Worm (Caenorhabditis elegans) whole organism, L1 larva: ENCODE data around the gene ubc-21.

Source experiments
- C34B4.2 ChIP-seq: sonication (generic microtip); optimal IDR thresholded peaks from 2 replicates; lab custom pipeline; 2017; ENCODE audit warnings: mild to moderate bottlenecking, missing genetic modification characterization, missing compliant biosample characterization
- aha-1 ChIP-seq: fragments of 150-350 bp; optimal IDR thresholded peaks from 2 replicates; lab custom pipeline; 2014; ENCODE audit warnings: missing biosample characterization, missing genetic modification characterization
- ama-1 ChIP-seq: fragments of 150-350 bp; optimal IDR thresholded peaks from 2 replicates; lab custom pipeline; 2014
- ceh-63 ChIP-seq: fragments of 200-800 bp; sonication (Bioruptor generic); optimal IDR thresholded peaks from 2 replicates; lab custom pipeline; 2018; ENCODE audit warnings: mild to moderate bottlenecking, missing genetic modification characterization, missing compliant biosample characterization
- ceh-82 ChIP-seq, 3 experiments: fragments of 150-350 bp in 1 of 3; sonication (generic microtip) in 2 of 3; optimal IDR thresholded peaks; 2 replicates each; lab custom pipeline; 2014 to 2017; ENCODE audit warnings: missing biosample characterization in 3 of 3, missing genetic modification characterization in 3 of 3
- fos-1 ChIP-seq: fragments of 150-350 bp; optimal IDR thresholded peaks from 2 replicates; lab custom pipeline; 2014; ENCODE audit warnings: missing biosample characterization, missing genetic modification characterization
- lin-15B ChIP-seq: fragments of 150-350 bp; sonication (generic microtip); optimal IDR thresholded peaks from 3 replicates; lab custom pipeline; 2014; ENCODE audit warnings: missing biosample characterization, missing genetic modification characterization
- mab-9 ChIP-seq: fragments of 200-800 bp; sonication (Bioruptor generic); IDR thresholded peaks from 2 replicates; pipeline ENCODE4 v1.3.6; 2022; ENCODE audit warnings: missing genetic modification reagents, missing genetic modification characterization, missing compliant biosample characterization
- mdl-1 ChIP-seq, 2 experiments: fragments of 150-350 bp; optimal IDR thresholded peaks; 2 replicates each; lab custom pipeline; 2014 to 2017; ENCODE audit warnings: missing biosample characterization in 2 of 2, missing genetic modification characterization in 2 of 2, inconsistent platforms in 1 of 2
- sox-4 ChIP-seq: sonication (generic microtip); optimal IDR thresholded peaks from 2 replicates; lab custom pipeline; 2016; ENCODE audit warnings: missing genetic modification characterization, missing compliant biosample characterization
- unc-62 ChIP-seq: fragments of 150-350 bp; optimal IDR thresholded peaks from 2 replicates; lab custom pipeline; 2014; ENCODE audit warnings: missing biosample characterization, missing genetic modification reagents, missing genetic modification characterization
- unc-98 ChIP-seq: fragments of 200-800 bp; sonication (Bioruptor generic); IDR thresholded peaks from 2 replicates; pipeline ENCODE4 v1.3.6; 2022; ENCODE audit warnings: missing genetic modification characterization, missing compliant biosample characterization
- xbp-1 ChIP-seq: sonication (generic microtip); optimal IDR thresholded peaks from 2 replicates; lab custom pipeline; 2016; ENCODE audit warnings: missing genetic modification characterization, missing compliant biosample characterization
- ztf-4 ChIP-seq: fragments of 150-350 bp; optimal IDR thresholded peaks from 2 replicates; lab custom pipeline; 2014; ENCODE audit warnings: missing biosample characterization, missing genetic modification characterization

DNA sequence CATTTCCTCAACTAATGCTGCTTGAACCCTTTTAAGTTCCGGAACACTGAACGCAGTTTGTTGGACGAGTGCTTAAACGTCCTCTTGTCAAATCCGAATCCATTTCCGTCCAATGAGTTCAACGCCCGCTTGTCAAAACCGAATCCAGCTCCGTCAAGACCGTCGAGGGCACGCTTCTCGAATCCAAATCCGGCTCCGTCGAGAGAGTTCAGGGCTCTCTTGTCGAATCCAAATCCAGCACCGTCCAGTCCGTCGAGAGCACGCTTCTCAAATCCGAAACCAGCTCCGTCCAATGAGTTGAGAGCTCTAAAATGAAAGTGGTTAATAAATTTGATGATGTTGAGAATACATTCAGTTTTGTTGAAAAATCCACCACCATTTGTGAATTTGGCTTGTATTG is 48.3 kb downstream of the ubc-21 start:
- TF ChIP-seq mab-9 (GFP tag; lab: Robert Waterston, UW) (no peak), ztf-4 (tag; lab: Kevin White, UChicago) (no peak), sox-4 (tag; lab: Kevin White, UChicago) (no peak), C34B4.2 (tag; lab: Kevin White, UChicago) (no peak), ceh-82 (tag; optimal IDR thresholded peaks at IDR 0.05; lab: Kevin White, UChicago) (no peak), unc-62 (GFP tag; lab: Kevin White, UChicago) (no peak), ama-1 (lab: Kevin White, UChicago) (no peak), xbp-1 (no peak), ceh-63 (no peak), fos-1 (no peak), unc-98 (GFP tag; lab: Robert Waterston, UW) (no peak), lin-15B (tag; lab: Kevin White, UChicago) (no peak), mdl-1 (tag; optimal IDR thresholded peaks at IDR 0.05; lab: Kevin White, UChicago) (no peak), aha-1 (tag; lab: Kevin White, UChicago) (no peak)
